Fruit fly (Drosophila melanogaster) Kc167 (cell line): ENCODE results near the gene sosie.

ENCODE experiments used
- Myc ChIP-seq: fragments of >200 bp; optimal IDR thresholded peaks from 2 replicates; lab custom pipeline; 2017; ENCODE audit warnings: missing external identifiers
- psq ChIP-seq: fragments of >200 bp; optimal IDR thresholded peaks from 2 replicates; lab custom pipeline; 2017; ENCODE audit warnings: missing external identifiers

DNA sequence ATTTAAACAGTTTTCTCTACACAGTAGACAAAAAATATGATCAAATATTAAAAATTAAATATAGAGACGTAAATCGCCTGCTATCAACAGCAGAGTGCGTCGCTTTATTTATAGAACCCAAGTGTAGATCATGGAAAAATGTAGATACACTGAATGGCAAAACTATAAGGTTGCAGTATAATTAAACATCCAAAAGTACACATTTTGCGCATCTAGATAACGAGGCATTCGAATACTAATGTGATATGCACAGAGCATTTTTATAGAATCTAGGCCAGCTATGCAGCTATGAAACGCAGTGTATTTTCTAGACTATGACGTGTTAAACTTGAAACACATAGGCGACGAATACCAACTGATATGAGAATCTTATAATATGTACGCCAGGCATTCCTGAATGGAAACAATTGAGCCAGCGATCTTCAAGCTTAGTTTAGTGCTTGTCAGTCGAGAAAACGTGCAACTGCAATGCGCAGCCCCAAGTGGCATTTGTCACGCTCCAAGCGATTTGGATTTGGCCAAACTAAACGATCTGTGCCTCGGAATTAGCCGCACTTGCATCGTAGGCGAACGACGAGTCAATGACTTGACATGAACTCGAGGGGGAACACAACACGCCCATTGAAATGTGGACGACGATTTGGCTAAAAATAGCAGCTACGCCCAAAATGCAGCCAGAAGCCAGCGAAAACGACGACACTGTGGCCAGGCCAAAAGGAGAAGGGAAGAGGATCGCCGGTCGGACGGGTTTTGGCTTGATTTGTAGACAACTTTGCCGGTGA lies 22.7 kb upstream of the sosie start:
- TF ChIP-seq psq (lab: Kevin White, UChicago) (no peak), Myc (no peak)
